Worm (Caenorhabditis elegans) whole organism, L4 larva: Measurements from ENCODE around the gene F13A2.1.

Experiments
- hif-1 ChIP-seq, 2 experiments: sonication (generic microtip); optimal IDR thresholded peaks; 2 replicates each; lab custom pipeline; 2016 to 2017; ENCODE audit warnings: missing compliant biosample characterization in 2 of 2, missing genetic modification characterization in 2 of 2, missing genetic modification reagents in 2 of 2, missing genotype in 2 of 2, mild to moderate bottlenecking in 1 of 2
- madf-5 ChIP-seq, 2 experiments: fragments of 200-800 bp; sonication (Bioruptor generic); IDR thresholded peaks; 2 replicates each; pipeline ENCODE4 v1.3.6; 2022; ENCODE audit warnings: missing compliant biosample characterization in 2 of 2, missing genetic modification characterization in 2 of 2
- nhr-11 ChIP-seq: fragments of 150-350 bp; optimal IDR thresholded peaks from 2 replicates; lab custom pipeline; 2014; ENCODE audit warnings: missing biosample characterization, missing genetic modification characterization
- skn-1 ChIP-seq: fragments of 150-350 bp; optimal IDR thresholded peaks from 2 replicates; lab custom pipeline; 2014; ENCODE audit warnings: missing biosample characterization, missing genetic modification characterization
- unc-130 ChIP-seq: sonication (generic microtip); optimal IDR thresholded peaks from 2 replicates; lab custom pipeline; 2016; ENCODE audit warnings: missing genetic modification reagents, missing genetic modification characterization, missing compliant biosample characterization
- ztf-7 ChIP-seq: fragments of 150-350 bp; optimal IDR thresholded peaks from 2 replicates; lab custom pipeline; 2014; ENCODE audit warnings: missing biosample characterization, missing genetic modification characterization

DNA sequence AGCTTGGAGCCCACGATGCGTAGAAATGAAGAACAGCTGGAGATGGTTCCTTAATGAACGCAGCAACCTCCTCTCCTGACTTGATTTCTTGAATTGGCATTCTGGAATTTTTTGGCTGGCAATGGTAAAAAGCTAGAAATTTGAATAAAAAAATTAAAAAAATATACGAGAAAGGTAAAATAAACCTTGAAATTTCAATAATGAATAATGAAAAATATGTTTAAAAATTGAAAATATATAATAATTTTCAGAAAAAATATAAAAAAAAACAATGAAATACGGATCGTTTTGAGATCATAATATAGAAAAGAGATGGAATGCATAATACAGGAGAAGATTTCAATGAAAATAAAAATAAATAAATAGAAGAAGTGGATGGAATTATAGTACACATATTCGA, 41.0 kb downstream of the F13A2.1 start, which contains the start of gene glrx-3:
- TF ChIP-seq ztf-7 (tag; lab: Kevin White, UChicago): no peak
- TF ChIP-seq nhr-11 (tag; lab: Kevin White, UChicago): no peak
- no peak for TF ChIP-seq skn-1 (tag; lab: Kevin White, UChicago)
- no peak for TF ChIP-seq madf-5 (GFP tag; IDR thresholded peaks at IDR 0.05; lab: Robert Waterston, UW)
- TF ChIP-seq hif-1 (tag; optimal IDR thresholded peaks at IDR 0.05; lab: Kevin White, UChicago): no peak
- TF ChIP-seq unc-130 (GFP tag; lab: Kevin White, UChicago): no peak
